Worm (Caenorhabditis elegans) whole organism, L4/young adult: ENCODE measurements around the gene alh-6.
"Not testable (repeated sequence)": the region's sequence is repeated elsewhere in the genome, so short reads cannot be mapped to it uniquely, and the experiment has no call there.

Experiments used
- W03F9.2 ChIP-seq: fragments of 150-350 bp; optimal IDR thresholded peaks from 2 replicates; lab custom pipeline; 2014; ENCODE audit warnings: missing biosample characterization, missing genetic modification characterization
- dao-5 ChIP-seq: sonication (generic microtip); optimal IDR thresholded peaks from 2 replicates; lab custom pipeline; 2016; ENCODE audit warnings: missing genotype, missing genetic modification characterization, moderate library complexity, missing compliant biosample characterization
- him-1 ChIP-seq: sonication (generic microtip); optimal IDR thresholded peaks from 2 replicates; lab custom pipeline; 2016; ENCODE audit warnings: missing genotype, missing genetic modification reagents, missing genetic modification characterization, missing compliant biosample characterization

alh-6 gene

ce11 chrII:1278350-1278749, 31.6 kb downstream of the alh-6 start, which contains the start of gene srz-63:
Gene srz-63 (plus strand): TSS chrII:1278650.
- TF ChIP-seq him-1; dao-5 (tag; lab: Kevin White, UChicago); W03F9.2 (tag; lab: Kevin White, UChicago): not testable (repeated sequence)

DNA sequence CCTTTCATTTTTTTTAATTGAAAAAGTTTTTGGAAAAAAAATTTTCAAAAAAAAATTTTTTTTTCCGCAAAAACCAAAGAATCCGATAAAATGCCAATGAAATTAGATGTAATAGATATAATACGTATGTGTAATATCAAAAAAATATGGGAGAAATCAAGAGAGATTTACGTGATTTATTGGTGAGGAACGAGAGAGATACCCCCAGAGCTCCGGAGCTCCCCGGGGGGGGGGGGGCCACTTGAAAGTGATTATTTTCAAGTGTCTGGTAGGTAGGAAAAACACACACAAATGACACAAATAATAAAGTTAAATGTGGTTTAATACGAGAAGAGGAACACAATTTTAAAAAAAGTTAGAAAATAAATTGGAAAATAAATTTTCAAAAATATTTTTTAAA, 33.2 kb downstream of the alh-6 start, which contains the start of gene Y57G7A.11:
Y57G7A.11 (minus strand) TSS at position 101 of the 400 bp plus-strand sequence.
- no peak for TF ChIP-seq W03F9.2 (tag; lab: Kevin White, UChicago)

DNA sequence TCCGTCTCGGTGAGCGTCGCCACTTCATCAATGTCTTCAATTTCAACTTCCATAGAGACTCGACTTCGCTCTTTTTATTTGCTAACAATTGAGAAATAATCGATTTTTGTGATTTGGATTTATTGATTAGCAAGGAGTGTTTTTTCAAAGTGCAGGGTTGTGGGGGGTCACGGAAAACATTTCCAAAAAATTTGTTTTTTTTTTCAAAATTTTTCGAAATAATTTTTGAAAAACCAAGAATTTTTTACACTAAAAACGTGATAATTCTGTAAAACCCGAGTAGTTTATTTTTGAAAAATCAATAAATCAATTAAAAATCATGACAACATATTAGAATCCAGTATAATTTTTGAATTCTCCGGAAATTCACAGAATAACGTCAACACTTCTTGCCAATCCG, 34.5 kb downstream of the alh-6 start, which contains the start of gene Y57G7A.5:
Y57G7A.5 (minus strand) TSS at position 101 of the 400 bp plus-strand sequence.
- TF ChIP-seq dao-5 (tag; lab: Kevin White, UChicago) = no peak
- no peak for TF ChIP-seq him-1
- no peak for TF ChIP-seq W03F9.2 (tag; lab: Kevin White, UChicago)

ce11 chrII:1271814-1272213, 38.1 kb downstream of the alh-6 start, which contains the start of gene srw-66:
Gene srw-66 (minus strand): TSS chrII:1271914.
- no peak for TF ChIP-seq him-1
- no peak for TF ChIP-seq dao-5 (tag; lab: Kevin White, UChicago)
- TF ChIP-seq W03F9.2 (tag; lab: Kevin White, UChicago) = no peak

DNA sequence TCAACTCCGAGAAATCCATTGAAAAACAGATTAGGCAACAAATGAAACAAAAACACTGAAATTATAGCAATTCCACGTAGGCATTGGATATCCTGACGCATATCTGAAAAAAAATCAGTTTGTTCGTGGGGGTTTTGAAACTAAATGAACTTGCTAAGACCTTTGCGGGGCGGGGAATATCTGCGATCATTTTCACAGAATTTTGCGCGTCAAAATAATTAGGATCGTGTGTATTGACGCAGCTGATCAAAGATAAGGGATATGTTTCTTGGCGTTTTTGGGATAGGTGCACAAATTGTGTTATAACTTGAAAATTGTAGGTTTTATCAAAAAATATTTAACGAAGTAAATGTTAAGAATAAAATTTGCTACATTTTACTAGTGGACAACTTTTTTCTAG, 43.1 kb downstream of the alh-6 start, which contains the start of gene oac-30:
oac-30 (minus strand) TSS at position 101 of the 400 bp plus-strand sequence.
- TF ChIP-seq dao-5 (tag; lab: Kevin White, UChicago) = no peak
- no peak for TF ChIP-seq W03F9.2 (tag; lab: Kevin White, UChicago)

ce11 chrII:1258634-1259033, 51.3 kb downstream of the alh-6 start, which contains the start of gene clpr-2:
Gene clpr-2 (plus strand): TSS chrII:1258934.
- TF ChIP-seq him-1 (no peak), W03F9.2 (tag; lab: Kevin White, UChicago) (no peak), dao-5 (tag; lab: Kevin White, UChicago) (no peak)

DNA sequence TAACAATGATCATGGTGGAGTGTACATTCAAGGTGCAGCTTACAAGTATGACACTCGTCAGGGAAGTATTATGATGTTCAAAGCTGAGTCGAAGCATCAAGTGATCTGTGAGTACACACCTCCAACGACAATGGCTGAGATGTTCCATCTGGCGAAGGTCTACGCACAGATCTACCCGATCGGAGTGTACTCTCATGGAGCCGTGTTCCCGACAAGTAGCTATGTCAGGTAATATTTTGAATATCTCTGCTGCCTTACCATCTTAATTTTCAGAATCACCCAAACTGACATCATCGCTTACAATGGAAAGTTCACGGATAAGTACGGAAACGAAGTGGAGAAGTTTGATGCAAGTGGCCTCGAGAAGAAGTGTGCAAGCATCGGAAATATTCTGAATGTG, 53.2 kb downstream of the alh-6 start:
- TF ChIP-seq him-1 (no peak), dao-5 (tag; lab: Kevin White, UChicago) (no peak)
